Worm (Caenorhabditis elegans): ENCODE data around the gene C31C9.9.

The C31C9.9 gene

DNA sequence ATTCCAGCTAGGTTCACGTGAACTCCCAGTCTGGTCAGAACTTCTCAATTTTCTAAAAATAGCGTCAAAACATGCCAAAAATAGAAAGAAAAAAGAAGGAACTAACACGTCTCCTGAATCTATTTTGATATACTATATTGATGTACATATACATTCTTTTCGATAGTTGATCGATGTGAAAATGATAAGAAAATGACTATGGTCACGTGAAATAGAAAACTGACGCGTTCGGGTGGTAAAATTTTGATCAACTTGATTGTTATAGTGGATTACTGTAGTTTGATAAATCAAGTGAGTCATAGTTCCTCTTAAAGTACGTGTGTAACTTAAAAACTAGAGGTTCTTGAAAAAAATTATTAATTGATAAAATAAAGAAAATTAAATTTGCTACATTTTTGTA lies 9.6 kb downstream of the C31C9.9 start (continued):
- TF ChIP-seq lir-3 (tag; optimal IDR thresholded peaks at IDR 0.05): no peak
- peak; percentile 82 for TF ChIP-seq dve-1 (tag; optimal IDR thresholded peaks at IDR 0.05; ENCODE audit: insufficient read depth)
- no peak for TF ChIP-seq spr-1 (tag; optimal IDR thresholded peaks at IDR 0.05)
- TF ChIP-seq nhr-11 (tag; optimal IDR thresholded peaks at IDR 0.05): no peak
- peak; percentile 36 for TF ChIP-seq hlh-30 (tag; optimal IDR thresholded peaks at IDR 0.05; ENCODE audit: insufficient read depth)
- TF ChIP-seq jun-1 (tag; optimal IDR thresholded peaks at IDR 0.05): no peak
- TF ChIP-seq ceh-44 (GFP tag; IDR thresholded peaks at IDR 0.05): no peak
- TF ChIP-seq Y48G9A.11 (GFP tag; IDR thresholded peaks at IDR 0.05): no peak
- no peak for TF ChIP-seq egl-43 (GFP tag; IDR thresholded peaks at IDR 0.05)
- TF ChIP-seq skn-1 (tag; optimal IDR thresholded peaks at IDR 0.05): no peak
- no peak for TF ChIP-seq mep-1 (tag; optimal IDR thresholded peaks at IDR 0.05)
- no peak for TF ChIP-seq spr-3 (GFP tag; optimal IDR thresholded peaks at IDR 0.05)
- TF ChIP-seq ceh-28 (tag; optimal IDR thresholded peaks at IDR 0.05): no peak
- peak; percentile 74 for TF ChIP-seq nhr-28 (tag; optimal IDR thresholded peaks at IDR 0.05)
- TF ChIP-seq lin-38 (GFP tag; IDR thresholded peaks at IDR 0.05): no peak
- TF ChIP-seq aly-2 (tag; optimal IDR thresholded peaks at IDR 0.05): no peak
- TF ChIP-seq gei-8 (GFP tag; optimal IDR thresholded peaks at IDR 0.05): no peak
- no peak for TF ChIP-seq attf-4 (tag; optimal IDR thresholded peaks at IDR 0.05)
- no peak for TF ChIP-seq mes-2 (tag; optimal IDR thresholded peaks at IDR 0.05; ENCODE audit: poor library complexity, severe bottlenecking)
- TF ChIP-seq dpl-1 (GFP tag; optimal IDR thresholded peaks at IDR 0.05): no peak
- TF ChIP-seq saeg-2 (GFP tag; IDR thresholded peaks at IDR 0.05): no peak
- no peak for TF ChIP-seq lim-7 (GFP tag; IDR thresholded peaks at IDR 0.05)
- no peak for TF ChIP-seq F49E8.2 (tag; optimal IDR thresholded peaks at IDR 0.05; ENCODE audit: borderline replicate concordance)
- TF ChIP-seq nhr-111 (GFP tag; optimal IDR thresholded peaks at IDR 0.05): no peak
- no peak for TF ChIP-seq madf-5 (GFP tag; IDR thresholded peaks at IDR 0.05)

- TF ChIP-seq nhr-10 (tag; optimal IDR thresholded peaks at IDR 0.05) (peak; percentile 5), lin-29 (GFP tag; IDR thresholded peaks at IDR 0.05) (no peak), mxl-3 (GFP tag; optimal IDR thresholded peaks at IDR 0.05) (peak; percentile 31), aha-1 (tag) (peak; percentile 69), php-3 (GFP tag; IDR thresholded peaks at IDR 0.05) (peak; percentile 67), lsy-2 (tag; optimal IDR thresholded peaks at IDR 0.05) (peak in 1 of 2 experiments; percentile 78), pqm-1 (tag; optimal IDR thresholded peaks at IDR 0.05) (peak; percentile 85), dmd-6 (GFP tag; IDR thresholded peaks at IDR 0.05) (peak; percentile 85), hlh-11 (tag; optimal IDR thresholded peaks at IDR 0.05) (peak; percentile 81), tag-97 (GFP tag; IDR thresholded peaks at IDR 0.05) (no peak), snpc-4 (tag; optimal IDR thresholded peaks at IDR 0.05) (no peak), mep-1 (tag; optimal IDR thresholded peaks at IDR 0.05) (peak; percentile 8), nhr-237 (tag; optimal IDR thresholded peaks at IDR 0.05) (no peak), lim-7 (GFP tag; IDR thresholded peaks at IDR 0.05) (no peak), gei-8 (GFP tag; optimal IDR thresholded peaks at IDR 0.05) (no peak), set-16 (GFP tag; IDR thresholded peaks at IDR 0.05) (no peak), dve-1 (tag; optimal IDR thresholded peaks at IDR 0.05; ENCODE audit: insufficient read depth) (peak; percentile 93), nhr-48 (tag; optimal IDR thresholded peaks at IDR 0.05) (peak; percentile 88), Y5F2A.4 (GFP tag; optimal IDR thresholded peaks at IDR 0.05) (no peak), madf-9 (GFP tag; conservative IDR thresholded peaks at IDR 0.05) (no peak), mdl-1 (tag; optimal IDR thresholded peaks at IDR 0.05) (peak in 1 of 2 experiments; percentile 54), daf-16 (GFP tag; optimal IDR thresholded peaks at IDR 0.05) (no peak), daf-16 (tag; optimal IDR thresholded peaks at IDR 0.05) (peak; percentile 88), hlh-30 (tag; optimal IDR thresholded peaks at IDR 0.05; ENCODE audit: insufficient read depth) (peak; percentile 22), ctbp-1 (GFP tag; IDR thresholded peaks at IDR 0.05) (no peak), nhr-28 (tag; optimal IDR thresholded peaks at IDR 0.05) (peak; percentile 82), nhr-41 (GFP tag; IDR thresholded peaks at IDR 0.05) (no peak), nhr-77 (tag; optimal IDR thresholded peaks at IDR 0.05) (peak; percentile 85), ceh-20 (GFP tag; IDR thresholded peaks at IDR 0.05) (no peak)
Measured at ce11 chrII:13664993-13665680, 10.3 kb downstream of the C31C9.9 start.

Measured in whole organism, L4 larva.